Worm (Caenorhabditis elegans) whole organism, late embryonic: ENCODE data around the gene srg-7.

Source experiments
- F13H6.1 ChIP-seq: sonication (generic microtip); optimal IDR thresholded peaks from 2 replicates; lab custom pipeline; 2016; ENCODE audit warnings: missing genetic modification characterization, missing compliant biosample characterization
- K09A11.1 ChIP-seq: sonication (generic microtip); optimal IDR thresholded peaks from 2 replicates; lab custom pipeline; 2017; ENCODE audit warnings: antibody characterized with exemption, mild to moderate bottlenecking, missing genetic modification characterization, missing compliant biosample characterization; ENCODE audit not compliant: insufficient read depth
- Y22D7AL.16 ChIP-seq: sonication (generic microtip); optimal IDR thresholded peaks from 2 replicates; lab custom pipeline; 2016; ENCODE audit warnings: missing genetic modification characterization, missing compliant biosample characterization
- ahr-1 ChIP-seq: sonication (generic microtip); optimal IDR thresholded peaks from 2 replicates; lab custom pipeline; 2016; ENCODE audit warnings: missing genetic modification characterization, missing compliant biosample characterization
- ceh-22 ChIP-seq: sonication (generic microtip); optimal IDR thresholded peaks from 2 replicates; lab custom pipeline; 2017; ENCODE audit warnings: missing biosample characterization, missing genetic modification characterization
- ceh-24 ChIP-seq: sonication (generic microtip); optimal IDR thresholded peaks from 2 replicates; lab custom pipeline; 2016; ENCODE audit warnings: mild to moderate bottlenecking, missing genetic modification characterization, missing compliant biosample characterization
- ceh-31 ChIP-seq: sonication (generic microtip); optimal IDR thresholded peaks from 2 replicates; lab custom pipeline; 2016; ENCODE audit warnings: missing genetic modification characterization, missing compliant biosample characterization
- ceh-34 ChIP-seq: sonication (generic microtip); optimal IDR thresholded peaks from 2 replicates; lab custom pipeline; 2016; ENCODE audit warnings: mild to moderate bottlenecking, missing genetic modification characterization, missing compliant biosample characterization
- ceh-45 ChIP-seq: fragments of 200-800 bp; sonication (Bioruptor generic); IDR thresholded peaks from 2 replicates; pipeline ENCODE4 v1.3.6; 2022; ENCODE audit warnings: missing genetic modification reagents, missing genetic modification characterization, missing compliant biosample characterization
- ceh-48 ChIP-seq: sonication (generic microtip); optimal IDR thresholded peaks from 2 replicates; lab custom pipeline; 2016; ENCODE audit warnings: missing genetic modification characterization, inconsistent platforms, missing compliant biosample characterization
- ceh-9 ChIP-seq: sonication (generic microtip); optimal IDR thresholded peaks from 2 replicates; lab custom pipeline; 2016; ENCODE audit warnings: mild to moderate bottlenecking, missing genetic modification characterization, inconsistent platforms, missing compliant biosample characterization
- elt-2 ChIP-seq: sonication (generic microtip); optimal IDR thresholded peaks from 2 replicates; lab custom pipeline; 2016; ENCODE audit warnings: missing genetic modification reagents, missing genetic modification characterization, missing compliant biosample characterization
- elt-4 ChIP-seq: sonication (generic microtip); optimal IDR thresholded peaks from 2 replicates; lab custom pipeline; 2016; ENCODE audit warnings: missing genetic modification characterization, missing compliant biosample characterization
- eyg-1 ChIP-seq: sonication (generic microtip); optimal IDR thresholded peaks from 2 replicates; lab custom pipeline; 2016; ENCODE audit warnings: missing genotype, missing genetic modification characterization, missing compliant biosample characterization
- fax-1 ChIP-seq: sonication (generic microtip); optimal IDR thresholded peaks from 2 replicates; lab custom pipeline; 2016; ENCODE audit warnings: missing genotype, missing genetic modification characterization, missing compliant biosample characterization
- fkh-10 ChIP-seq: fragments of 150-350 bp; optimal IDR thresholded peaks from 2 replicates; lab custom pipeline; 2014; ENCODE audit warnings: missing biosample characterization, missing genetic modification reagents, missing genetic modification characterization
- fkh-6 ChIP-seq: sonication (generic microtip); optimal IDR thresholded peaks from 2 replicates; lab custom pipeline; 2016; ENCODE audit warnings: missing genetic modification characterization, missing compliant biosample characterization
- gmeb-2 ChIP-seq: sonication (generic microtip); optimal IDR thresholded peaks from 2 replicates; lab custom pipeline; 2016; ENCODE audit warnings: missing genetic modification characterization, inconsistent platforms, missing compliant biosample characterization
- hlh-13 ChIP-seq: fragments of 200-800 bp; sonication (Bioruptor generic); optimal IDR thresholded peaks from 2 replicates; lab custom pipeline; 2018; ENCODE audit warnings: mild to moderate bottlenecking, missing genetic modification characterization, missing compliant biosample characterization
- hlh-30 ChIP-seq: sonication (generic microtip); optimal IDR thresholded peaks from 2 replicates; lab custom pipeline; 2017; ENCODE audit warnings: antibody characterized with exemption, missing genetic modification characterization, missing compliant biosample characterization; ENCODE audit not compliant: insufficient read depth
- hlh-6 ChIP-seq: sonication (generic microtip); optimal IDR thresholded peaks from 2 replicates; lab custom pipeline; 2016; ENCODE audit warnings: missing genotype, missing genetic modification characterization, missing compliant biosample characterization
- hlh-8 ChIP-seq: sonication (generic microtip); optimal IDR thresholded peaks from 2 replicates; lab custom pipeline; 2016; ENCODE audit warnings: missing genotype, missing genetic modification characterization, missing compliant biosample characterization
- lin-11 ChIP-seq: fragments of 200-800 bp; sonication (Bioruptor generic); optimal IDR thresholded peaks from 2 replicates; lab custom pipeline; 2018; ENCODE audit warnings: mild to moderate bottlenecking, missing genetic modification characterization, missing compliant biosample characterization
- madf-2 ChIP-seq: sonication (generic microtip); optimal IDR thresholded peaks from 2 replicates; lab custom pipeline; 2017; ENCODE audit warnings: missing genetic modification characterization, missing compliant biosample characterization
- nhr-11 ChIP-seq: fragments of 150-350 bp; optimal IDR thresholded peaks from 2 replicates; lab custom pipeline; 2014; ENCODE audit warnings: missing biosample characterization, missing genetic modification characterization
- pag-3 ChIP-seq: sonication (generic microtip); optimal IDR thresholded peaks from 2 replicates; lab custom pipeline; 2016; ENCODE audit warnings: missing compliant biosample characterization, missing genetic modification characterization, borderline replicate concordance
- pha-4 ChIP-seq: fragments of 150-350 bp; optimal IDR thresholded peaks from 2 replicates; lab custom pipeline; 2018; ENCODE audit warnings: missing biosample characterization, missing genetic modification reagents, missing genetic modification characterization
- rnt-1 ChIP-seq: sonication (generic microtip); optimal IDR thresholded peaks from 2 replicates; lab custom pipeline; 2016; ENCODE audit warnings: missing genetic modification characterization, missing compliant biosample characterization
- sdc-2 ChIP-seq: sonication (generic microtip); optimal IDR thresholded peaks from 2 replicates; lab custom pipeline; 2016; ENCODE audit warnings: missing genotype, missing genetic modification characterization, missing compliant biosample characterization
- sox-2 ChIP-seq: fragments of 200-800 bp; sonication (Bioruptor generic); IDR thresholded peaks from 2 replicates; pipeline ENCODE4 v1.3.6; 2022; ENCODE audit warnings: missing genetic modification reagents, missing genetic modification characterization, missing compliant biosample characterization
- sox-4 ChIP-seq: sonication (generic microtip); optimal IDR thresholded peaks from 2 replicates; lab custom pipeline; 2017; ENCODE audit warnings: mild to moderate bottlenecking, missing genetic modification characterization, inconsistent platforms, missing compliant biosample characterization
- tbx-2 ChIP-seq: sonication (generic microtip); optimal IDR thresholded peaks from 2 replicates; lab custom pipeline; 2016; ENCODE audit warnings: missing genetic modification characterization, missing compliant biosample characterization
- ttx-3 ChIP-seq: sonication (generic microtip); optimal IDR thresholded peaks from 2 replicates; lab custom pipeline; 2016; ENCODE audit warnings: missing genetic modification reagents, missing genetic modification characterization, missing compliant biosample characterization
- unc-42 ChIP-seq: sonication (generic microtip); optimal IDR thresholded peaks from 2 replicates; lab custom pipeline; 2016; ENCODE audit warnings: missing genotype, missing genetic modification characterization, missing compliant biosample characterization
- unc-55 ChIP-seq: sonication (generic microtip); optimal IDR thresholded peaks from 2 replicates; lab custom pipeline; 2017; ENCODE audit warnings: missing biosample characterization, missing genetic modification reagents, missing genetic modification characterization
- zip-5 ChIP-seq: sonication (generic microtip); optimal IDR thresholded peaks from 2 replicates; lab custom pipeline; 2016; ENCODE audit warnings: missing genetic modification characterization, missing compliant biosample characterization
- ztf-16 ChIP-seq: sonication (generic microtip); optimal IDR thresholded peaks from 2 replicates; lab custom pipeline; 2017; ENCODE audit warnings: missing genetic modification characterization, missing compliant biosample characterization

srg-7 gene

DNA sequence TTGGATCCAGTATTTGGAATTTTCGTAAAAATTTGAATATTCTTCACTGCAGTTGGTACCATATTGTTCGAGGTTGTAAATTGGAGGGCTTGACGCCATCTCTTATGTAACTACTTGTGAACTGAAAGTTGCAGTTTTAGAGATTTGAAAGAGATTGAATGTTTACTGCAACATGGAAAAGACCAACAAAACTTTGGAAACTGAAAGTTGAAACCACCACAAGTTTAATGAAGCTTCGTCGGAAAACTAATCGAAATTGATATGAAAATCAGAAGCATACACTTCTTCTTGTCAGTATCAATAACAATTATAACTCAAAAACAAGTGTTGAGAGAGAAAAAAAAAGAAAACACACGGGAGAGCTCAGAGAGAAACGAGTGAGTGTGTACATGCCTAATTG lies at the start of gene srg-7:
TSS of gene srg-7 (minus strand) at position 101 of the 400 bp plus-strand sequence.
- no peak for TF ChIP-seq sox-4 (tag; lab: Kevin White, UChicago)
- TF ChIP-seq ahr-1 (tag; lab: Kevin White, UChicago) = no peak
- no peak for TF ChIP-seq tbx-2 (tag; lab: Kevin White, UChicago)
- no peak for TF ChIP-seq sox-2 (GFP tag; lab: Robert Waterston, UW)
- TF ChIP-seq elt-4 = no peak
- no peak for TF ChIP-seq fkh-6 (tag; lab: Kevin White, UChicago)

DNA sequence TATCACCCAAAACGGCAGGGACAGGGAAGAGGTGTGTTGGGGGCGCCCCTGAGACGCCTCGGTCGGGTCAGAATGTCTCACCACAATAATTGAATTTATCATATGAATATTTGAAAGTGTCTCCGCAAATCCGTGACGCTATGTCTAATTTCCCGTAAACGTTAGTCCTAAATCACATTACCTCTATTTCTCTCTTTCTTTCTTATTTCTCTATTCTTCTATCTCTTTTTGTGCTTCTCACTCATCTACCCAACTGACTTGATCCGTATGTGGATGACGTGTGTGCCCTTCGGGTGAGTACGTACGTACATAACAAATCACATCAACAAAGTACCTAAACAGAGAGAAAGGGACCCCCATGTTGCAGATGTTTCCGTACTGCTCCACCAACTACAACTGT lies 49.4 kb upstream of the srg-7 start:
- TF ChIP-seq ceh-24 (tag; lab: Kevin White, UChicago) (no peak), unc-42 (peak; percentile 99), ceh-31 (no peak), lin-11 (tag; lab: Kevin White, UChicago) (no peak), elt-2 (tag; lab: Kevin White, UChicago) (no peak), zip-5 (tag; lab: Kevin White, UChicago) (no peak), ceh-22 (no peak), ceh-9 (tag; lab: Kevin White, UChicago) (no peak), Y22D7AL.16 (tag; lab: Kevin White, UChicago) (no peak), nhr-11 (tag; lab: Kevin White, UChicago) (no peak), gmeb-2 (tag; lab: Kevin White, UChicago) (no peak), ceh-45 (GFP tag; lab: Robert Waterston, UW) (no peak), unc-55 (GFP tag; lab: Kevin White, UChicago) (no peak), fkh-10 (GFP tag; lab: Kevin White, UChicago) (peak; percentile 84), ceh-48 (tag; lab: Kevin White, UChicago) (no peak)
- TF ChIP-seq, all 69 proteins: peak for 2

DNA sequence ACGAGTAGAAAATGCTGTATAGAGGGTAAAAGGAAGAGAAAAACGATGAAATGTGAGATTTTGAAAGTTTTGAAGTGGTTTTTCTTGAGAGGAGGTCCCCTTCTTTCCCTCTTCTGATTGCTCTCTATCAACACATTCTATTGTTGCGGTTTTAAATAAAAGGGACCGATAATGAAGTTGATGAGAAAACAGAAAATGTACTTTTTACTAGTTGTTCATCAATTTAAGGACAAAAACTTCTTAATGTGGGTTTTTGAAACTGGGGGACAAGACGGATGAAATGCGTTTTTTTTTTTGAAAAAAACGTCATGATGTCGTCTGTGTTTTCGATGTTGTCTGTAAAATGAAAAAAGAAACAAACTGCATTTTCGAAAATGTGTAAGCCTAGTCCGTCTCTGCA lies 48.8 kb upstream of the srg-7 start:
- TF ChIP-seq K09A11.1 (no peak), hlh-30 (tag; lab: Kevin White, UChicago) (no peak)

DNA sequence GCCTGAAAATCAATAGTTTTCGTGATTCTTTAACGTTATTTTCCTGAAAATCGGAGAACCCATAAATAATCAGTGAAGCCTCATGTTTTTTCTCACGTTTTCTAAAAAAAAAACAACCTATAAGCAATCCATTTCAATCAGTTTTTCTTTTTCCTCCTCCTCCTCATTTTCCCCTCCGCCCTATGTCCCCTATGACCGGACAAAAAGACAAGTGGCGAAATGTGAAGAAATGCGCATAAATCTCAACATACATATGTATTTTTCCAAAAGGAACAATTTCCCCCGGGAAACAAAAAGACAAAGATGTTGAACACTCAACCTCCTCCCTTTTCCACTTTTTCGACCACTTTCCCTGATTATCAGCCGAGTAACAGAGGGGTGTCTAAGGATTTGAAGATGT lies 47.6 kb upstream of the srg-7 start:
- TF ChIP-seq rnt-1 (tag; lab: Kevin White, UChicago) = no peak
- no peak for TF ChIP-seq ttx-3 (tag; lab: Kevin White, UChicago)
- TF ChIP-seq pha-4 (tag; lab: Kevin White, UChicago) = no peak
- TF ChIP-seq unc-42 = no peak
- no peak for TF ChIP-seq sdc-2 (tag; lab: Kevin White, UChicago)
- no peak for TF ChIP-seq hlh-6
- no peak for TF ChIP-seq nhr-11 (tag; lab: Kevin White, UChicago)
- TF ChIP-seq eyg-1 (tag; lab: Kevin White, UChicago) = no peak
- no peak for TF ChIP-seq ceh-34 (tag; lab: Kevin White, UChicago)
- TF ChIP-seq hlh-8 (tag; lab: Kevin White, UChicago) = no peak
- no peak for TF ChIP-seq ztf-16 (tag; lab: Kevin White, UChicago)
- TF ChIP-seq F13H6.1 (tag; lab: Kevin White, UChicago) = no peak
- no peak for TF ChIP-seq ahr-1 (tag; lab: Kevin White, UChicago)
- TF ChIP-seq, all 69 proteins: peak for 0

DNA sequence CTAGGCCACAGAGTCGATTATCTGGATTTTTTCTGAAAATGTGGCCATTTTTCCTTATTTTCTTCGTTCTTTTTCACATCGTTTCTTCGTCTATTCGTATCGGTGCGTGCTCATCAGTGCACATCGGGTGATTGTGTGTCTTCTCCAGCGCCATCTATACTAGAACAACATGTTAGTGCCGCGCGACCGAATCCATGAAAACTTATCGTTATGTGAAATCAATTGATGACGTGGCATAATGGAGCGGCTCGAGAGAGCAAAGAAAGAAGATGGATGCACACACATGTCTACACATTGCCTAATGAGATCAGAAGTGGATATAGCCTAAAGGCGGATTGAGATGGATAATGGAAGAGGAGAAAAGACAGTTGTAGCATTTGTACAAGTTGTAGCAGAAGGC lies 44.3 kb upstream of the srg-7 start:
- TF ChIP-seq hlh-13 (GFP tag; lab: Kevin White, UChicago) (no peak), pag-3 (no peak), elt-4 (no peak), rnt-1 (tag; lab: Kevin White, UChicago) (no peak), unc-42 (peak; percentile 34), fax-1 (tag; lab: Kevin White, UChicago) (no peak), madf-2 (tag; lab: Kevin White, UChicago) (no peak)
